5 worm cellular contexts compared by ENCODE assay signal in genomic region chrIII:13766704-13767323, ce11.
TF ChIP-seq lines count a peak whose summit lies in the region.

No protein-coding gene starts in this region.

TF ChIP-seq in whole organism, L1 larva, 84 proteins besides CTCF, POLR2A, EP300 and RAD21 (continued from another document and continues in another):
- TF ChIP-seq nhr-28 (tag; optimal IDR thresholded peaks at IDR 0.05; lab: Kevin White, UChicago): no peak
- TF ChIP-seq C04F5.9 (tag; optimal IDR thresholded peaks at IDR 0.05; lab: Kevin White, UChicago): no peak
- TF ChIP-seq F16B12.6 (tag; optimal IDR thresholded peaks at IDR 0.05; lab: Kevin White, UChicago): no peak
- TF ChIP-seq lsy-2 (tag; optimal IDR thresholded peaks at IDR 0.05; lab: Kevin White, UChicago): no peak
- no peak for TF ChIP-seq swsn-7 (tag; optimal IDR thresholded peaks at IDR 0.05; lab: Kevin White, UChicago)
- TF ChIP-seq nhr-11 (tag; optimal IDR thresholded peaks at IDR 0.05; lab: Kevin White, UChicago): no peak
- no peak for TF ChIP-seq sptf-1 (tag; optimal IDR thresholded peaks at IDR 0.05; lab: Kevin White, UChicago)
- TF ChIP-seq snpc-4 (tag; optimal IDR thresholded peaks at IDR 0.05; lab: Kevin White, UChicago): no peak
- peak; percentile 44 for TF ChIP-seq nhr-71 (tag; optimal IDR thresholded peaks at IDR 0.05; lab: Kevin White, UChicago)
- no peak for TF ChIP-seq xbp-1 (tag; optimal IDR thresholded peaks at IDR 0.05; lab: Kevin White, UChicago)
- TF ChIP-seq fkh-10 (GFP tag; optimal IDR thresholded peaks at IDR 0.05; lab: Kevin White, UChicago): no peak
- TF ChIP-seq lin-13 (GFP tag; optimal IDR thresholded peaks at IDR 0.05; lab: Kevin White, UChicago): peak; percentile 39
- peak; percentile 20 for TF ChIP-seq snu-23 (GFP tag; optimal IDR thresholded peaks at IDR 0.05; lab: Kevin White, UChicago)
- no peak for TF ChIP-seq aha-1 (tag; optimal IDR thresholded peaks at IDR 0.05; lab: Kevin White, UChicago)
- TF ChIP-seq ces-1 (GFP tag; optimal IDR thresholded peaks at IDR 0.05; lab: Kevin White, UChicago): no peak
- no peak for TF ChIP-seq Y116A8C.19 (tag; optimal IDR thresholded peaks at IDR 0.05; lab: Kevin White, UChicago; ENCODE audit: borderline replicate concordance)
- no peak for TF ChIP-seq grh-1 (GFP tag; IDR thresholded peaks at IDR 0.05; lab: Robert Waterston, UW)
- TF ChIP-seq nhr-76 (tag; optimal IDR thresholded peaks at IDR 0.05; lab: Kevin White, UChicago): no peak
- TF ChIP-seq unc-30 (tag; optimal IDR thresholded peaks at IDR 0.05; lab: Kevin White, UChicago): no peak
- no peak for TF ChIP-seq nhr-47 (tag; optimal IDR thresholded peaks at IDR 0.05; lab: Kevin White, UChicago)
- TF ChIP-seq pqm-1 (tag; optimal IDR thresholded peaks at IDR 0.05; lab: Kevin White, UChicago): no peak
- TF ChIP-seq nhr-85 (tag; lab: Kevin White, UChicago): peak; percentile 38
- no peak for TF ChIP-seq fos-1 (tag; optimal IDR thresholded peaks at IDR 0.05; lab: Kevin White, UChicago)
- peak; percentile 25 for TF ChIP-seq lin-14 (GFP tag; optimal IDR thresholded peaks at IDR 0.05; lab: Kevin White, UChicago)
- TF ChIP-seq nhr-12 (tag; optimal IDR thresholded peaks at IDR 0.05; lab: Kevin White, UChicago): no peak
- no peak for TF ChIP-seq hlh-4 (tag; optimal IDR thresholded peaks at IDR 0.05; lab: Kevin White, UChicago)
- peak in 1 of 2 experiments; percentile 60 for TF ChIP-seq lin-35 (GFP tag; optimal IDR thresholded peaks at IDR 0.05; lab: Kevin White, UChicago)
- no peak for TF ChIP-seq jun-1 (tag; optimal IDR thresholded peaks at IDR 0.05; lab: Kevin White, UChicago)

TF ChIP-seq in whole organism, L2 larva, 48 proteins besides CTCF, POLR2A, EP300 and RAD21 (continued from another document):
- TF ChIP-seq mab-5 (tag; optimal IDR thresholded peaks at IDR 0.05; lab: Kevin White, UChicago) (no peak), crh-2 (tag; optimal IDR thresholded peaks at IDR 0.05; lab: Kevin White, UChicago) (peak; percentile 39), fos-1 (tag; optimal IDR thresholded peaks at IDR 0.05; lab: Kevin White, UChicago) (peak; percentile 73), nhr-10 (tag; optimal IDR thresholded peaks at IDR 0.05; lab: Kevin White, UChicago) (no peak), lsy-2 (tag; optimal IDR thresholded peaks at IDR 0.05; lab: Kevin White, UChicago) (peak in 1 of 2 experiments; percentile 3), F13H6.1 (tag; optimal IDR thresholded peaks at IDR 0.05; lab: Kevin White, UChicago) (peak; percentile 37), nhr-25 (tag; optimal IDR thresholded peaks at IDR 0.05; lab: Kevin White, UChicago) (peak; percentile 12), nhr-21 (tag; optimal IDR thresholded peaks at IDR 0.05; lab: Kevin White, UChicago) (peak; percentile 23)

TF ChIP-seq in whole organism, L3 larva, 47 proteins besides CTCF, POLR2A, EP300 and RAD21 (continued from another document):
- TF ChIP-seq nfya-1 (tag; optimal IDR thresholded peaks at IDR 0.05; lab: Kevin White, UChicago; ENCODE audit: insufficient read depth): peak; percentile 8
- TF ChIP-seq mml-1 (tag; optimal IDR thresholded peaks at IDR 0.05; lab: Kevin White, UChicago): no peak
- peak; percentile 31 for TF ChIP-seq lsy-12 (tag; optimal IDR thresholded peaks at IDR 0.05; lab: Kevin White, UChicago)
- no peak for TF ChIP-seq fkh-2 (tag; optimal IDR thresholded peaks at IDR 0.05; lab: Kevin White, UChicago)
- no peak for TF ChIP-seq lin-15B (tag; optimal IDR thresholded peaks at IDR 0.05; lab: Kevin White, UChicago)
- TF ChIP-seq elt-2 (tag; optimal IDR thresholded peaks at IDR 0.05; lab: Kevin White, UChicago): peak; percentile 94
- no peak for TF ChIP-seq egl-27 (tag; optimal IDR thresholded peaks at IDR 0.05; lab: Kevin White, UChicago)
- TF ChIP-seq sea-2 (GFP tag; optimal IDR thresholded peaks at IDR 0.05; lab: Kevin White, UChicago): no peak
- TF ChIP-seq ztf-4 (tag; optimal IDR thresholded peaks at IDR 0.05; lab: Kevin White, UChicago): no peak
- TF ChIP-seq jun-1 (tag; optimal IDR thresholded peaks at IDR 0.05; lab: Kevin White, UChicago): no peak
- TF ChIP-seq nhr-237 (tag; optimal IDR thresholded peaks at IDR 0.05; lab: Kevin White, UChicago): no peak
- no peak for TF ChIP-seq nhr-25 (tag; optimal IDR thresholded peaks at IDR 0.05; lab: Kevin White, UChicago)
- no peak for TF ChIP-seq tbx-2 (tag; optimal IDR thresholded peaks at IDR 0.05; lab: Kevin White, UChicago)
- no peak for TF ChIP-seq ceh-16 (tag; optimal IDR thresholded peaks at IDR 0.05; lab: Kevin White, UChicago)
- TF ChIP-seq nhr-23 (tag; optimal IDR thresholded peaks at IDR 0.05; lab: Kevin White, UChicago): no peak
- peak; percentile 76 for TF ChIP-seq nhr-43 (tag; optimal IDR thresholded peaks at IDR 0.05; lab: Kevin White, UChicago; ENCODE audit: poor library complexity, severe bottlenecking)
- no peak for TF ChIP-seq zag-1 (tag; optimal IDR thresholded peaks at IDR 0.05; lab: Kevin White, UChicago)
- no peak for TF ChIP-seq ceh-82 (tag; optimal IDR thresholded peaks at IDR 0.05; lab: Kevin White, UChicago)

TF ChIP-seq in whole organism, L4 larva, 104 proteins besides CTCF, POLR2A, EP300 and RAD21 (continued from another document):
- TF ChIP-seq T26A8.4 (GFP tag; IDR thresholded peaks at IDR 0.05; lab: Robert Waterston, UW) (peak; percentile 32; the same call in 1 of the 2 replicates), jun-1 (tag; optimal IDR thresholded peaks at IDR 0.05; lab: Kevin White, UChicago) (no peak), nhr-28 (tag; optimal IDR thresholded peaks at IDR 0.05; lab: Kevin White, UChicago) (peak; percentile 98), nhr-6 (tag; optimal IDR thresholded peaks at IDR 0.05; lab: Kevin White, UChicago) (no peak), pqm-1 (tag; optimal IDR thresholded peaks at IDR 0.05; lab: Kevin White, UChicago) (peak; percentile 8), madf-5 (GFP tag; IDR thresholded peaks at IDR 0.05; lab: Robert Waterston, UW) (no peak), rbr-2 (tag; optimal IDR thresholded peaks at IDR 0.05; lab: Kevin White, UChicago) (no peak), snpc-4 (tag; optimal IDR thresholded peaks at IDR 0.05; lab: Kevin White, UChicago) (no peak), cey-2 (tag; optimal IDR thresholded peaks at IDR 0.05; lab: Kevin White, UChicago; ENCODE audit: borderline replicate concordance, insufficient read depth) (peak; percentile 29), nhr-77 (tag; optimal IDR thresholded peaks at IDR 0.05; lab: Kevin White, UChicago) (peak; percentile 15), ceh-32 (tag; optimal IDR thresholded peaks at IDR 0.05; lab: Kevin White, UChicago; ENCODE audit: poor library complexity) (no peak), nhr-237 (tag; optimal IDR thresholded peaks at IDR 0.05; lab: Kevin White, UChicago) (no peak), nhr-48 (tag; optimal IDR thresholded peaks at IDR 0.05; lab: Kevin White, UChicago) (peak; percentile 31), madf-9 (GFP tag; conservative IDR thresholded peaks at IDR 0.05; lab: Robert Waterston, UW) (no peak), ZK337.2 (GFP tag; IDR thresholded peaks at IDR 0.05; lab: Robert Waterston, UW) (no peak), lin-1 (GFP tag; IDR thresholded peaks at IDR 0.05; lab: Robert Waterston, UW) (0 out of 2 replicates have a peak, but pooled peaks have one; percentile 9), lin-13 (GFP tag; optimal IDR thresholded peaks at IDR 0.05; lab: Kevin White, UChicago) (peak; percentile 47), aha-1 (tag; lab: Kevin White, UChicago) (peak; percentile 94), hlh-11 (tag; optimal IDR thresholded peaks at IDR 0.05; lab: Kevin White, UChicago) (peak; percentile 76), nhr-10 (tag; optimal IDR thresholded peaks at IDR 0.05; lab: Kevin White, UChicago) (no peak), mes-2 (tag; optimal IDR thresholded peaks at IDR 0.05; lab: Kevin White, UChicago; ENCODE audit: poor library complexity, severe bottlenecking) (peak; percentile 41), hlh-30 (tag; optimal IDR thresholded peaks at IDR 0.05; lab: Kevin White, UChicago; ENCODE audit: insufficient read depth) (peak; percentile 61), dmd-6 (GFP tag; IDR thresholded peaks at IDR 0.05; lab: Robert Waterston, UW) (peak; percentile 59), unc-130 (GFP tag; optimal IDR thresholded peaks at IDR 0.05; lab: Kevin White, UChicago) (no peak), spr-1 (tag; optimal IDR thresholded peaks at IDR 0.05; lab: Kevin White, UChicago) (peak; percentile 5), ama-1 (optimal IDR thresholded peaks at IDR 0.05; lab: Kevin White, UChicago) (peak; percentile 67), F49E8.2 (tag; optimal IDR thresholded peaks at IDR 0.05; lab: Kevin White, UChicago; ENCODE audit: borderline replicate concordance) (no peak), fos-1 (tag; optimal IDR thresholded peaks at IDR 0.05; lab: Kevin White, UChicago) (no peak), F10B5.3 (tag; optimal IDR thresholded peaks at IDR 0.05; lab: Kevin White, UChicago) (no peak), nhr-102 (tag; optimal IDR thresholded peaks at IDR 0.05; lab: Kevin White, UChicago) (peak; percentile 48)

TF ChIP-seq in whole organism, young adult, 124 proteins besides CTCF, POLR2A, EP300 and RAD21 (continued from another document):
- TF ChIP-seq snpc-3.4 (tag; optimal IDR thresholded peaks at IDR 0.05; lab: Kevin White, UChicago) (no peak), nhr-80 (tag; optimal IDR thresholded peaks at IDR 0.05; lab: Kevin White, UChicago) (peak; percentile 66), athp-1 (tag; optimal IDR thresholded peaks at IDR 0.05; lab: Kevin White, UChicago) (no peak), lsy-27 (tag; optimal IDR thresholded peaks at IDR 0.05; lab: Kevin White, UChicago; ENCODE audit: borderline replicate concordance, insufficient read depth) (no peak), efl-1 (GFP tag; optimal IDR thresholded peaks at IDR 0.05; lab: Kevin White, UChicago) (no peak), ceh-40 (GFP tag; IDR thresholded peaks at IDR 0.05; lab: Robert Waterston, UW) (no peak), xnd-1 (tag; optimal IDR thresholded peaks at IDR 0.05; lab: Kevin White, UChicago) (no peak), T07F8.4 (tag; optimal IDR thresholded peaks at IDR 0.05; lab: Kevin White, UChicago) (no peak), ztf-18 (tag; optimal IDR thresholded peaks at IDR 0.05; lab: Kevin White, UChicago) (no peak), nhr-120 (GFP tag; IDR thresholded peaks at IDR 0.05; lab: Robert Waterston, UW) (no peak), snpc-1.3 (tag; optimal IDR thresholded peaks at IDR 0.05; lab: Kevin White, UChicago; ENCODE audit: insufficient read depth) (no peak), madf-6 (GFP tag; IDR thresholded peaks at IDR 0.05; lab: Robert Waterston, UW) (no peak), mcd-1 (GFP tag; IDR thresholded peaks at IDR 0.05; lab: Robert Waterston, UW) (no peak), attf-6 (GFP tag; IDR thresholded peaks at IDR 0.05; lab: Robert Waterston, UW) (no peak), repo-1 (tag; optimal IDR thresholded peaks at IDR 0.05; lab: Kevin White, UChicago) (no peak), chd-7 (tag; optimal IDR thresholded peaks at IDR 0.05; lab: Kevin White, UChicago) (no peak), ets-4 (GFP tag; optimal IDR thresholded peaks at IDR 0.05; lab: Kevin White, UChicago) (no peak), ztf-22 (GFP tag; optimal IDR thresholded peaks at IDR 0.05; lab: Kevin White, UChicago) (no peak), Y67H2A.10 (GFP tag; conservative IDR thresholded peaks at IDR 0.05; lab: Robert Waterston, UW) (no peak), pha-4 (tag; optimal IDR thresholded peaks at IDR 0.05; lab: Kevin White, UChicago) (no peak), aptf-2 (GFP tag; conservative IDR thresholded peaks at IDR 0.05; lab: Robert Waterston, UW) (no peak), ekl-4 (GFP tag; IDR thresholded peaks at IDR 0.05; lab: Robert Waterston, UW) (no peak), fkh-3 (tag; optimal IDR thresholded peaks at IDR 0.05; lab: Kevin White, UChicago) (no peak), ama-1 (optimal IDR thresholded peaks at IDR 0.05; lab: Kevin White, UChicago) (peak; percentile 48), ama-1 (GFP tag; optimal IDR thresholded peaks at IDR 0.05; lab: Kevin White, UChicago) (no peak), ccch-3 (GFP tag; optimal IDR thresholded peaks at IDR 0.05; lab: Kevin White, UChicago) (no peak), F10E7.11 (tag; optimal IDR thresholded peaks at IDR 0.05; lab: Kevin White, UChicago) (no peak), F57C9.4 (tag; optimal IDR thresholded peaks at IDR 0.05; lab: Kevin White, UChicago) (no peak), snpc-4 (GFP tag; optimal IDR thresholded peaks at IDR 0.05; lab: Kevin White, UChicago) (no peak), snpc-4 (tag; optimal IDR thresholded peaks at IDR 0.05; lab: Kevin White, UChicago) (peak in 1 of 4 experiments; percentile 37), gei-17 (GFP tag; optimal IDR thresholded peaks at IDR 0.05; lab: Kevin White, UChicago) (no peak), C17E4.6 (GFP tag; IDR thresholded peaks at IDR 0.05; lab: Robert Waterston, UW) (no peak), K12H6.12 (tag; optimal IDR thresholded peaks at IDR 0.05; lab: Kevin White, UChicago) (no peak), B0261.1 (tag; optimal IDR thresholded peaks at IDR 0.05; lab: Kevin White, UChicago) (no peak), ZK185.1 (tag; optimal IDR thresholded peaks at IDR 0.05; lab: Kevin White, UChicago; ENCODE audit: poor library complexity, severe bottlenecking) (peak; percentile 19), lin-40 (tag; optimal IDR thresholded peaks at IDR 0.05; lab: Kevin White, UChicago) (peak; percentile 15), nfyb-1 (GFP tag; IDR thresholded peaks at IDR 0.05; lab: Robert Waterston, UW) (peak; percentile 52; the same call in 1 of the 2 replicates), lin-26 (GFP tag; IDR thresholded peaks at IDR 0.05; lab: Robert Waterston, UW) (no peak), ceh-91 (GFP tag; IDR thresholded peaks at IDR 0.05; lab: Robert Waterston, UW) (no peak), F37B4.10 (GFP tag; IDR thresholded peaks at IDR 0.05; lab: Robert Waterston, UW) (no peak), snpc-1.1 (tag; optimal IDR thresholded peaks at IDR 0.05; lab: Kevin White, UChicago; ENCODE audit: insufficient read depth) (no peak), Y95B8A.8 (GFP tag; IDR thresholded peaks at IDR 0.05; lab: Robert Waterston, UW) (0 out of 2 replicates have a peak, but pooled peaks have one; percentile 24), ztf-25 (GFP tag; IDR thresholded peaks at IDR 0.05; lab: Robert Waterston, UW) (no peak), ceh-100 (GFP tag; IDR thresholded peaks at IDR 0.05; lab: Robert Waterston, UW) (no peak), dpff-1 (tag; optimal IDR thresholded peaks at IDR 0.05; lab: Kevin White, UChicago) (no peak), lag-1 (GFP tag; IDR thresholded peaks at IDR 0.05; lab: Robert Waterston, UW) (no peak), sdz-38 (tag; optimal IDR thresholded peaks at IDR 0.05; lab: Kevin White, UChicago) (no peak), let-526 (GFP tag; IDR thresholded peaks at IDR 0.05; lab: Robert Waterston, UW) (no peak), tbx-9 (tag; optimal IDR thresholded peaks at IDR 0.05; lab: Kevin White, UChicago; ENCODE audit: borderline replicate concordance) (no peak), zim-3 (tag; optimal IDR thresholded peaks at IDR 0.05; lab: Kevin White, UChicago) (no peak), F22D6.2 (tag; optimal IDR thresholded peaks at IDR 0.05; lab: Kevin White, UChicago) (no peak), C06A6.2 (GFP tag; conservative IDR thresholded peaks at IDR 0.05; lab: Robert Waterston, UW) (no peak), mxl-1 (tag; optimal IDR thresholded peaks at IDR 0.05; lab: Kevin White, UChicago) (no peak), akir-1 (GFP tag; optimal IDR thresholded peaks at IDR 0.05; lab: Kevin White, UChicago) (no peak), sptf-2 (GFP tag; optimal IDR thresholded peaks at IDR 0.05; lab: Kevin White, UChicago) (no peak), let-607 (tag; optimal IDR thresholded peaks at IDR 0.05; lab: Kevin White, UChicago) (no peak), F57A8.1 (GFP tag; optimal IDR thresholded peaks at IDR 0.05; lab: Kevin White, UChicago) (no peak)
